Worm (Caenorhabditis elegans) whole organism, L1 larva: ENCODE measurements around the gene spe-27.

Experiments used
- elt-3 ChIP-seq, 6 experiments: fragments of 150-350 bp in 1 of 6; sonication (generic microtip); optimal IDR thresholded peaks; 2 replicates each; lab custom pipeline; 2017 to 2018; ENCODE audit warnings: missing biosample characterization in 6 of 6, missing genetic modification characterization in 6 of 6, inconsistent platforms in 1 of 6
- fos-1 ChIP-seq: fragments of 150-350 bp; optimal IDR thresholded peaks from 2 replicates; lab custom pipeline; 2014; ENCODE audit warnings: missing biosample characterization, missing genetic modification characterization
- lin-14 ChIP-seq: fragments of 200-800 bp; sonication (Bioruptor generic); optimal IDR thresholded peaks from 2 replicates; lab custom pipeline; 2018; ENCODE audit warnings: mild to moderate bottlenecking, missing genetic modification characterization, moderate library complexity, missing compliant biosample characterization
- mdl-1 ChIP-seq, 2 experiments: fragments of 150-350 bp; optimal IDR thresholded peaks; 2 replicates each; lab custom pipeline; 2014 to 2017; ENCODE audit warnings: missing biosample characterization in 2 of 2, missing genetic modification characterization in 2 of 2, inconsistent platforms in 1 of 2
- nhr-28 ChIP-seq: fragments of 150-350 bp; optimal IDR thresholded peaks from 2 replicates; lab custom pipeline; 2014; ENCODE audit warnings: missing biosample characterization, missing genetic modification characterization
- pqm-1 ChIP-seq: sonication (generic microtip); optimal IDR thresholded peaks from 3 replicates; lab custom pipeline; 2017; ENCODE audit warnings: missing biosample characterization, missing genetic modification characterization
- rnt-1 ChIP-seq: sonication (generic microtip); optimal IDR thresholded peaks from 2 replicates; lab custom pipeline; 2016; ENCODE audit warnings: mild to moderate bottlenecking, missing genetic modification characterization, moderate library complexity, missing compliant biosample characterization
- skn-1 ChIP-seq: fragments of 150-350 bp; optimal IDR thresholded peaks from 2 replicates; lab custom pipeline; 2014; ENCODE audit warnings: missing biosample characterization, missing genetic modification characterization
- sup-37 ChIP-seq: fragments of 200-800 bp; sonication (Bioruptor generic); optimal IDR thresholded peaks from 2 replicates; lab custom pipeline; 2018; ENCODE audit warnings: mild to moderate bottlenecking, missing genetic modification characterization, missing compliant biosample characterization

DNA sequence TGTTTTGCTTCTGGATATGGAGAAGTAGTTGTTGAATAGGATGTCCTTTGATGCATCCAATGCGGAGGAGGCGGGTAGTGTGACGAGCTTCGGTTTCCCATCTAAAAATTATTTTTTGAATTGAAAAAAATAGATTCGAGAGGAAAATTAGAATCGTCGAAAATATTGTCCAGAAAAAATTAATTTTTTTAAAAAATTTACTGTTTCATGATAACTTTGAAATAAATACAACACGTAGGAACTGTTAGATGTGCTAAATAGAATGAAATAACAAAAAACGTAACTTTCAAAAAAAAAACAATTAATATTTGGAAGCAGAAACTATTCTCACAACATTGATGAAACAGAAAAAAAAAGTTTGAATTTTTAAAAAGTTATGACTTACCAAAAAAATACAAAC, 5.8 kb downstream of the spe-27 start, which contains the start of gene C06E7.4:
- no peak for TF ChIP-seq elt-3 (tag; optimal IDR thresholded peaks at IDR 0.05; lab: Kevin White, UChicago)
- TF ChIP-seq sup-37 (GFP tag; lab: Kevin White, UChicago), result no peak
- no peak for TF ChIP-seq mdl-1 (tag; optimal IDR thresholded peaks at IDR 0.05; lab: Kevin White, UChicago)
- no peak for TF ChIP-seq rnt-1 (tag; lab: Kevin White, UChicago)
- no peak for TF ChIP-seq skn-1 (tag; lab: Kevin White, UChicago)
- no peak for TF ChIP-seq nhr-28 (tag; lab: Kevin White, UChicago)
- no peak for TF ChIP-seq lin-14
- TF ChIP-seq fos-1 (tag; lab: Kevin White, UChicago), result no peak
- TF ChIP-seq pqm-1 (tag; lab: Kevin White, UChicago), result no peak
